Worm (Caenorhabditis elegans): Measurements from ENCODE around the gene F54C9.9.

F54C9.9 gene

ce11 chrII:8540412-8540811, 37.4 kb upstream of the F54C9.9 start, which contains the start of gene pqn-73:
pqn-73 (plus strand) TSS chrII:8540712.
- TF ChIP-seq gmeb-1 (tag; optimal IDR thresholded peaks at IDR 0.05): no peak
- TF ChIP-seq F13H6.1 (tag; optimal IDR thresholded peaks at IDR 0.05): no peak
- no peak for TF ChIP-seq fos-1 (tag; optimal IDR thresholded peaks at IDR 0.05)
- TF ChIP-seq lin-13 (GFP tag; optimal IDR thresholded peaks at IDR 0.05): no peak
- no peak for TF ChIP-seq nhr-6 (tag; optimal IDR thresholded peaks at IDR 0.05)
- no peak for TF ChIP-seq ZK546.5 (tag; optimal IDR thresholded peaks at IDR 0.05)
- TF ChIP-seq unc-55 (GFP tag; optimal IDR thresholded peaks at IDR 0.05): no peak

ce11 chrII:8545315-8545714, 32.5 kb upstream of the F54C9.9 start, which contains the start of gene decr-1.2:
decr-1.2 (plus strand) TSS chrII:8545615.
- TF ChIP-seq R02D3.7 (tag; optimal IDR thresholded peaks at IDR 0.05) (no peak), nhr-11 (tag; optimal IDR thresholded peaks at IDR 0.05) (no peak), mdl-1 (tag; optimal IDR thresholded peaks at IDR 0.05) (no peak), C34F6.9 (tag; optimal IDR thresholded peaks at IDR 0.05) (no peak), peb-1 (tag; optimal IDR thresholded peaks at IDR 0.05) (no peak), lin-39 (tag; optimal IDR thresholded peaks at IDR 0.05) (no peak), elt-3 (tag; optimal IDR thresholded peaks at IDR 0.05) (no peak), blmp-1 (tag; optimal IDR thresholded peaks at IDR 0.05; ENCODE audit: insufficient read depth) (no peak), gmeb-1 (tag; optimal IDR thresholded peaks at IDR 0.05) (no peak), nhr-6 (tag; optimal IDR thresholded peaks at IDR 0.05) (no peak), skn-1 (tag; optimal IDR thresholded peaks at IDR 0.05) (no peak), sma-9 (GFP tag; optimal IDR thresholded peaks at IDR 0.05) (no peak), sma-9 (tag; optimal IDR thresholded peaks at IDR 0.05) (no peak), ztf-4 (tag; optimal IDR thresholded peaks at IDR 0.05) (no peak), ztf-1 (GFP tag; conservative IDR thresholded peaks at IDR 0.05) (no peak), nhr-21 (tag; optimal IDR thresholded peaks at IDR 0.05) (no peak), unc-62 (GFP tag; optimal IDR thresholded peaks at IDR 0.05) (no peak), nhr-237 (tag; optimal IDR thresholded peaks at IDR 0.05) (no peak)

- TF ChIP-seq zag-1 (tag; optimal IDR thresholded peaks at IDR 0.05) (peak; percentile 11), nhr-10 (tag; optimal IDR thresholded peaks at IDR 0.05) (no peak), sma-3 (GFP tag; optimal IDR thresholded peaks at IDR 0.05) (no peak), blmp-1 (tag; optimal IDR thresholded peaks at IDR 0.05; ENCODE audit: insufficient read depth) (no peak), ztf-11 (tag; optimal IDR thresholded peaks at IDR 0.05) (no peak), ztf-1 (GFP tag; conservative IDR thresholded peaks at IDR 0.05) (no peak), dmd-4 (tag; optimal IDR thresholded peaks at IDR 0.05) (no peak), elt-3 (tag; optimal IDR thresholded peaks at IDR 0.05) (no peak), skn-1 (tag; optimal IDR thresholded peaks at IDR 0.05) (no peak), alr-1 (tag; optimal IDR thresholded peaks at IDR 0.05) (no peak), egl-27 (tag; optimal IDR thresholded peaks at IDR 0.05) (peak; percentile 18), lsy-2 (tag; optimal IDR thresholded peaks at IDR 0.05) (peak in 1 of 2 experiments; percentile 30), aly-2 (tag; optimal IDR thresholded peaks at IDR 0.05) (no peak), nhr-237 (tag; optimal IDR thresholded peaks at IDR 0.05) (no peak), ama-1 (optimal IDR thresholded peaks at IDR 0.05) (no peak), nhr-21 (tag; optimal IDR thresholded peaks at IDR 0.05) (peak; percentile 45), sma-9 (GFP tag; optimal IDR thresholded peaks at IDR 0.05) (peak; percentile 71), sma-9 (tag; optimal IDR thresholded peaks at IDR 0.05) (no peak), nhr-129 (tag; optimal IDR thresholded peaks at IDR 0.05) (peak; percentile 79), ZK546.5 (tag; optimal IDR thresholded peaks at IDR 0.05) (no peak), ceh-16 (tag; optimal IDR thresholded peaks at IDR 0.05) (no peak), nhr-23 (tag; optimal IDR thresholded peaks at IDR 0.05) (no peak), sem-4 (tag; optimal IDR thresholded peaks at IDR 0.05) (peak; percentile 6), lin-13 (GFP tag; optimal IDR thresholded peaks at IDR 0.05) (peak; percentile 40), lin-11 (tag; optimal IDR thresholded peaks at IDR 0.05) (peak; percentile 30), unc-39 (tag; optimal IDR thresholded peaks at IDR 0.05) (no peak), lin-39 (tag; optimal IDR thresholded peaks at IDR 0.05) (no peak), nhr-25 (tag; optimal IDR thresholded peaks at IDR 0.05) (no peak), elt-1 (tag; optimal IDR thresholded peaks at IDR 0.05) (no peak), nhr-77 (tag; optimal IDR thresholded peaks at IDR 0.05) (no peak), ztf-4 (tag; optimal IDR thresholded peaks at IDR 0.05) (no peak), F13H6.1 (tag; optimal IDR thresholded peaks at IDR 0.05) (peak; percentile 68), C34F6.9 (tag; optimal IDR thresholded peaks at IDR 0.05) (peak; percentile 31), mab-5 (tag; optimal IDR thresholded peaks at IDR 0.05) (peak; percentile 3), gmeb-1 (tag; optimal IDR thresholded peaks at IDR 0.05) (no peak), ceh-82 (tag; optimal IDR thresholded peaks at IDR 0.05) (no peak), nhr-12 (tag; optimal IDR thresholded peaks at IDR 0.05) (no peak), Y55F3AM.14 (GFP tag; optimal IDR thresholded peaks at IDR 0.05) (no peak), unc-55 (GFP tag; optimal IDR thresholded peaks at IDR 0.05) (peak; percentile 12), nhr-6 (tag; optimal IDR thresholded peaks at IDR 0.05) (no peak), peb-1 (tag; optimal IDR thresholded peaks at IDR 0.05) (no peak), fos-1 (tag; optimal IDR thresholded peaks at IDR 0.05) (peak; percentile 82), R02D3.7 (tag; optimal IDR thresholded peaks at IDR 0.05) (no peak), crh-2 (tag; optimal IDR thresholded peaks at IDR 0.05) (peak; percentile 48), snpc-4 (tag; optimal IDR thresholded peaks at IDR 0.05) (no peak), mdl-1 (tag; optimal IDR thresholded peaks at IDR 0.05) (no peak), unc-62 (GFP tag; optimal IDR thresholded peaks at IDR 0.05) (no peak)
Measured at ce11 chrII:8546975-8547374, 30.9 kb upstream of the F54C9.9 start.
